Fruit fly (Drosophila melanogaster) whole organism, adult: Measurements from ENCODE around the gene Npc2b.

Experiments used
- CG11617 ChIP-seq: fragments of 200-800 bp; sonication (Bioruptor generic); optimal IDR thresholded peaks from 2 replicates; lab custom pipeline; 2017; ENCODE audit warnings: mild to moderate bottlenecking, missing biosample characterization, missing genetic modification reagents, missing genetic modification characterization
- CG12768 ChIP-seq: fragments of 200-800 bp; sonication (Bioruptor generic); optimal IDR thresholded peaks from 2 replicates; lab custom pipeline; 2017; ENCODE audit warnings: missing biosample characterization, missing genetic modification characterization, mild to moderate bottlenecking, moderate library complexity, missing genetic modification reagents
- CG33017 ChIP-seq: fragments of 200-800 bp; sonication (Bioruptor generic); optimal IDR thresholded peaks from 2 replicates; lab custom pipeline; 2018; ENCODE audit warnings: missing biosample characterization, mild to moderate bottlenecking, missing genetic modification characterization, moderate library complexity
- CG5204 ChIP-seq: fragments of 200-800 bp; sonication (Bioruptor generic); optimal IDR thresholded peaks from 2 replicates; lab custom pipeline; 2016; ENCODE audit warnings: missing biosample characterization, missing genetic modification characterization
- Clk ChIP-seq: fragments of 200-800 bp; sonication (Bioruptor generic); optimal IDR thresholded peaks from 2 replicates; lab custom pipeline; 2017; ENCODE audit warnings: missing biosample characterization, missing genetic modification characterization
- Hr96 ChIP-seq: fragments of 200-800 bp; sonication (Bioruptor generic); optimal IDR thresholded peaks from 2 replicates; lab custom pipeline; 2016; ENCODE audit warnings: missing biosample characterization, missing genetic modification characterization
- cic ChIP-seq: fragments of 200-800 bp; sonication (Bioruptor generic); optimal IDR thresholded peaks from 2 replicates; lab custom pipeline; 2017; ENCODE audit warnings: missing biosample characterization, mild to moderate bottlenecking, missing genetic modification characterization, moderate library complexity
- cnc ChIP-seq, 2 experiments: fragments of >200 bp; optimal IDR thresholded peaks; 2 replicates each; lab custom pipeline; 2017
- kay ChIP-seq: fragments of 200-800 bp; sonication (Bioruptor generic); peaks from one replicate; lab custom pipeline; 2016; ENCODE audit warnings: missing biosample characterization, missing genetic modification characterization, borderline replicate concordance
- toe ChIP-seq: fragments of 200-800 bp; sonication (Bioruptor generic); optimal IDR thresholded peaks from 2 replicates; lab custom pipeline; 2016; ENCODE audit warnings: missing biosample characterization, missing genetic modification characterization

DNA sequence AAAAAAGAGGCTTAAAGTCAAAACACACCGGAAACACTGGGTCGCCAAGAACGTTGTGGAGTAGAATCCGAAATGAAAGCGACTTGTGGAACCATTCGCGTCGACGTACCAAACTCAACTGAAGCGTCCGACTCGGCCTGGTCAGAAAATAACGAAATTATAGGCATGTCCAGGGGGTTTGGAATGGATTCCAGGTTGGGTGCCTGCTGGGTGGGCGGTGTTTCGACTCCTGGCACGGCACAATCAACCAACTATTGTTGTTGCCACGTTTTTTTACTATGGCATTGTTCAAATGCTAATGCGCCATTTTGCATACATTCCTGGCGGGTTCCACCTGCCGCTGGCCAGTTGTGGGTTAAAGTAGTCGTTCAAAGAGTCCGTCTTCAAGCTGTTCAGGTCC, 29.0 kb downstream of the Npc2b start, which contains the start of gene Kif19A:
- TF ChIP-seq CG12768 (GFP tag; lab: Kevin White, UChicago), result no peak
- TF ChIP-seq CG5204 (GFP tag; lab: Kevin White, UChicago), result no peak
- no peak for TF ChIP-seq toe (GFP tag; lab: Kevin White, UChicago)
- TF ChIP-seq Hr96, result no peak
- no peak for TF ChIP-seq kay (GFP tag; lab: Kevin White, UChicago)
- no peak for TF ChIP-seq cic
- no peak for TF ChIP-seq cnc (optimal IDR thresholded peaks at IDR 0.05; lab: Kevin White, UChicago)
- TF ChIP-seq Clk (GFP tag; lab: Kevin White, UChicago), result no peak
- TF ChIP-seq CG11617 (GFP tag; lab: Kevin White, UChicago), result no peak
- TF ChIP-seq CG33017 (tag; lab: Kevin White, UChicago), result no peak
